Worm (Caenorhabditis elegans) whole organism, L1 larva: Measurements from ENCODE around the gene sptl-3.

Source experiments
- C04F5.9 ChIP-seq: sonication (generic microtip); optimal IDR thresholded peaks from 2 replicates; lab custom pipeline; 2016; ENCODE audit warnings: missing genetic modification characterization, missing compliant biosample characterization
- F16B12.6 ChIP-seq: fragments of 150-350 bp; optimal IDR thresholded peaks from 2 replicates; lab custom pipeline; 2014; ENCODE audit warnings: missing biosample characterization, missing genetic modification characterization
- alr-1 ChIP-seq: fragments of 200-800 bp; sonication (Bioruptor generic); optimal IDR thresholded peaks from 2 replicates; lab custom pipeline; 2018; ENCODE audit warnings: borderline replicate concordance, mild to moderate bottlenecking, missing genetic modification characterization, missing compliant biosample characterization
- ama-1 ChIP-seq: fragments of 150-350 bp; optimal IDR thresholded peaks from 2 replicates; lab custom pipeline; 2014
- blmp-1 ChIP-seq: fragments of 150-350 bp; optimal IDR thresholded peaks from 2 replicates; lab custom pipeline; 2014; ENCODE audit warnings: missing biosample characterization, missing genetic modification characterization
- ceh-63 ChIP-seq: fragments of 200-800 bp; sonication (Bioruptor generic); optimal IDR thresholded peaks from 2 replicates; lab custom pipeline; 2018; ENCODE audit warnings: mild to moderate bottlenecking, missing genetic modification characterization, missing compliant biosample characterization
- ces-1 ChIP-seq: fragments of 150-350 bp; optimal IDR thresholded peaks from 2 replicates; lab custom pipeline; 2014; ENCODE audit warnings: missing biosample characterization, missing genetic modification reagents, missing genetic modification characterization
- dsc-1 ChIP-seq: sonication (generic microtip); optimal IDR thresholded peaks from 2 replicates; lab custom pipeline; 2016; ENCODE audit warnings: mild to moderate bottlenecking, missing genetic modification characterization, missing compliant biosample characterization
- egl-13 ChIP-seq: sonication (generic microtip); optimal IDR thresholded peaks from 2 replicates; lab custom pipeline; 2016; ENCODE audit warnings: missing genotype, missing genetic modification reagents, missing genetic modification characterization, missing compliant biosample characterization
- elt-2 ChIP-seq: sonication (generic microtip); optimal IDR thresholded peaks from 2 replicates; lab custom pipeline; 2016; ENCODE audit warnings: missing genetic modification characterization, mild to moderate bottlenecking, inconsistent platforms, missing compliant biosample characterization, missing genetic modification reagents
- elt-3 ChIP-seq, 6 experiments: fragments of 150-350 bp in 1 of 6; sonication (generic microtip); optimal IDR thresholded peaks; 2 replicates each; lab custom pipeline; 2017 to 2018; ENCODE audit warnings: missing biosample characterization in 6 of 6, missing genetic modification characterization in 6 of 6, inconsistent platforms in 1 of 6
- ets-5 ChIP-seq: fragments of 200-800 bp; sonication (Bioruptor generic); IDR thresholded peaks from 2 replicates; pipeline ENCODE4 v1.3.6; 2022; ENCODE audit warnings: missing genetic modification characterization, missing compliant biosample characterization
- fos-1 ChIP-seq: fragments of 150-350 bp; optimal IDR thresholded peaks from 2 replicates; lab custom pipeline; 2014; ENCODE audit warnings: missing biosample characterization, missing genetic modification characterization
- grh-1 ChIP-seq: fragments of 200-800 bp; sonication (Bioruptor generic); IDR thresholded peaks from 2 replicates; pipeline ENCODE4 v1.3.6; 2022; ENCODE audit warnings: missing genetic modification reagents, missing genetic modification characterization, missing compliant biosample characterization
- hlh-17 ChIP-seq: fragments of 200-800 bp; sonication (Bioruptor generic); optimal IDR thresholded peaks from 2 replicates; lab custom pipeline; 2018; ENCODE audit warnings: missing genetic modification characterization, mild to moderate bottlenecking, missing compliant biosample characterization, moderate library complexity, borderline replicate concordance
- isw-1 ChIP-seq: fragments of 200-800 bp; sonication (Bioruptor generic); IDR thresholded peaks from 2 replicates; pipeline ENCODE4 v1.3.6; 2022; ENCODE audit warnings: missing genetic modification characterization, missing compliant biosample characterization
- lin-14 ChIP-seq: fragments of 200-800 bp; sonication (Bioruptor generic); optimal IDR thresholded peaks from 2 replicates; lab custom pipeline; 2018; ENCODE audit warnings: mild to moderate bottlenecking, missing genetic modification characterization, moderate library complexity, missing compliant biosample characterization
- lin-15B ChIP-seq: fragments of 150-350 bp; sonication (generic microtip); optimal IDR thresholded peaks from 3 replicates; lab custom pipeline; 2014; ENCODE audit warnings: missing biosample characterization, missing genetic modification characterization
- lin-35 ChIP-seq, 2 experiments: fragments of 150-350 bp; optimal IDR thresholded peaks; 2 replicates each; lab custom pipeline; 2014; ENCODE audit warnings: missing biosample characterization in 2 of 2, missing genetic modification characterization in 2 of 2, missing genetic modification reagents in 2 of 2
- lir-3 ChIP-seq: sonication (generic microtip); optimal IDR thresholded peaks from 2 replicates; lab custom pipeline; 2016; ENCODE audit warnings: mild to moderate bottlenecking, missing genetic modification characterization, moderate library complexity, missing compliant biosample characterization; ENCODE audit not compliant: poor library complexity
- lsy-2 ChIP-seq, 2 experiments: fragments of 150-350 bp; optimal IDR thresholded peaks; 2 replicates each; lab custom pipeline; 2014; ENCODE audit warnings: missing biosample characterization in 2 of 2, missing genetic modification characterization in 2 of 2
- mdl-1 ChIP-seq, 2 experiments: fragments of 150-350 bp; optimal IDR thresholded peaks; 2 replicates each; lab custom pipeline; 2014 to 2017; ENCODE audit warnings: missing biosample characterization in 2 of 2, missing genetic modification characterization in 2 of 2, inconsistent platforms in 1 of 2
- nhr-11 ChIP-seq: fragments of 150-350 bp; optimal IDR thresholded peaks from 2 replicates; lab custom pipeline; 2014; ENCODE audit warnings: missing biosample characterization, missing genetic modification characterization
- nhr-19 ChIP-seq: fragments of 200-800 bp; sonication (Bioruptor generic); conservative IDR thresholded peaks from 2 replicates; pipeline ENCODE4 v1.3.6; 2022; ENCODE audit warnings: missing genetic modification characterization, missing compliant biosample characterization
- nhr-20 ChIP-seq: sonication (generic microtip); optimal IDR thresholded peaks from 2 replicates; lab custom pipeline; 2016; ENCODE audit warnings: mild to moderate bottlenecking, missing genetic modification characterization, missing compliant biosample characterization
- nhr-237 ChIP-seq: fragments of 150-350 bp; optimal IDR thresholded peaks from 2 replicates; lab custom pipeline; 2014; ENCODE audit warnings: missing biosample characterization, missing genetic modification characterization
- nhr-47 ChIP-seq: sonication (generic microtip); optimal IDR thresholded peaks from 2 replicates; lab custom pipeline; 2016; ENCODE audit warnings: mild to moderate bottlenecking, missing genetic modification characterization, moderate library complexity, missing compliant biosample characterization
- nhr-85 ChIP-seq: sonication (generic microtip); peaks from one replicate; lab custom pipeline; 2016; ENCODE audit warnings: missing genetic modification characterization, inconsistent platforms, missing compliant biosample characterization
- pax-3 ChIP-seq: fragments of 200-800 bp; sonication (Bioruptor generic); optimal IDR thresholded peaks from 2 replicates; lab custom pipeline; 2018; ENCODE audit warnings: mild to moderate bottlenecking, missing genetic modification characterization, moderate library complexity, missing compliant biosample characterization
- pqm-1 ChIP-seq: sonication (generic microtip); optimal IDR thresholded peaks from 3 replicates; lab custom pipeline; 2017; ENCODE audit warnings: missing biosample characterization, missing genetic modification characterization
- rnt-1 ChIP-seq: sonication (generic microtip); optimal IDR thresholded peaks from 2 replicates; lab custom pipeline; 2016; ENCODE audit warnings: mild to moderate bottlenecking, missing genetic modification characterization, moderate library complexity, missing compliant biosample characterization
- snpc-4 ChIP-seq: fragments of 150-350 bp; optimal IDR thresholded peaks from 2 replicates; lab custom pipeline; 2014; ENCODE audit warnings: missing biosample characterization, missing genetic modification characterization
- sox-4 ChIP-seq: sonication (generic microtip); optimal IDR thresholded peaks from 2 replicates; lab custom pipeline; 2016; ENCODE audit warnings: missing genetic modification characterization, missing compliant biosample characterization
- tlp-1 ChIP-seq: fragments of 150-350 bp; optimal IDR thresholded peaks from 2 replicates; lab custom pipeline; 2014; ENCODE audit warnings: missing biosample characterization, missing genetic modification characterization
- unc-130 ChIP-seq: fragments of 150-350 bp; optimal IDR thresholded peaks from 2 replicates; lab custom pipeline; 2017; ENCODE audit warnings: missing biosample characterization, missing genetic modification characterization, inconsistent platforms
- unc-30 ChIP-seq: sonication (generic microtip); optimal IDR thresholded peaks from 2 replicates; lab custom pipeline; 2017; ENCODE audit warnings: missing biosample characterization, missing genetic modification characterization
- unc-86 ChIP-seq: sonication (generic microtip); optimal IDR thresholded peaks from 2 replicates; lab custom pipeline; 2016; ENCODE audit warnings: missing genetic modification characterization, missing compliant biosample characterization
- zag-1 ChIP-seq: fragments of 150-350 bp; optimal IDR thresholded peaks from 2 replicates; lab custom pipeline; 2014; ENCODE audit warnings: missing biosample characterization, missing genetic modification characterization
- ztf-11 ChIP-seq, 2 experiments: sonication (generic microtip); optimal IDR thresholded peaks; 2 replicates each; lab custom pipeline; 2016 to 2017; ENCODE audit warnings: missing genetic modification characterization in 2 of 2, missing biosample characterization in 1 of 2, missing compliant biosample characterization in 1 of 2
- ztf-4 ChIP-seq: fragments of 150-350 bp; optimal IDR thresholded peaks from 2 replicates; lab custom pipeline; 2014; ENCODE audit warnings: missing biosample characterization, missing genetic modification characterization

The sptl-3 gene

DNA sequence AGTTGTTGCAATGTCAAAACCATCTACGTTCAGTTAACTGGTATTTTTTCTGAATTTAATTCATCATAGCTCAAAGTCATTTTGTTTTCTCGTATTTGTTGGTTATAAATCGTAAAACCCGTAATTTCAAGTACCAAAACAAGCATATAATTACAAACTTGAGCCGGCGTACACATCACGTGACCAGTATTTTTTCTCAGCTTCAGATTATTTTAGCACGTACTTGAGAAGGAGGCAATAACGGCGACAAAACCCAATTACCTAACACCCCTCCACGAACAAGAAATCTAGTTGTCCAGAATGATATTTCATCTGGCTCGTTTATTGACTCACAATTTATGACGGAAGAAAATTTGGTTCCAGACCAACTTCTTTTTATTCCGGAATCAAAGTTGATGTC is 34.2 kb upstream of the sptl-3 start, which contains the start of gene srx-135:
Gene srx-135, plus strand, starts transcription at position 301 of the 400 bp plus-strand sequence.
- TF ChIP-seq mdl-1 (tag; optimal IDR thresholded peaks at IDR 0.05; lab: Kevin White, UChicago), result no peak
- no peak for TF ChIP-seq ceh-63
- no peak for TF ChIP-seq isw-1 (GFP tag; lab: Robert Waterston, UW)
- TF ChIP-seq F16B12.6 (tag; lab: Kevin White, UChicago), result no peak
- TF ChIP-seq nhr-20, result no peak
- TF ChIP-seq rnt-1, result no peak
- no peak for TF ChIP-seq ztf-11 (tag; optimal IDR thresholded peaks at IDR 0.05; lab: Kevin White, UChicago)
- TF ChIP-seq elt-2 (tag; lab: Kevin White, UChicago), result no peak
- no peak for TF ChIP-seq unc-86 (tag; lab: Kevin White, UChicago)
- TF ChIP-seq lin-35 (GFP tag; optimal IDR thresholded peaks at IDR 0.05; lab: Kevin White, UChicago), result no peak
- no peak for TF ChIP-seq nhr-47 (tag; lab: Kevin White, UChicago)
- no peak for TF ChIP-seq snpc-4 (tag; lab: Kevin White, UChicago)
- no peak for TF ChIP-seq sox-4 (tag; lab: Kevin White, UChicago)
- no peak for TF ChIP-seq lin-14 (GFP tag; lab: Kevin White, UChicago)
- no peak for TF ChIP-seq dsc-1
- TF ChIP-seq C04F5.9 (tag; lab: Kevin White, UChicago), result no peak

ce11 chrV:13862505-13862904 is 30.6 kb upstream of the sptl-3 start, which contains the start of gene srx-137:
Gene srx-137 (plus strand): TSS chrV:13862805.
- TF ChIP-seq dsc-1, result no peak
- TF ChIP-seq C04F5.9 (tag; lab: Kevin White, UChicago), result no peak
- no peak for TF ChIP-seq egl-13 (tag; lab: Kevin White, UChicago)
- no peak for TF ChIP-seq hlh-17 (GFP tag; lab: Kevin White, UChicago)
- TF ChIP-seq nhr-237 (tag; lab: Kevin White, UChicago), result no peak
- no peak for TF ChIP-seq ama-1 (lab: Kevin White, UChicago)
- TF ChIP-seq blmp-1 (tag; lab: Kevin White, UChicago), result no peak
- TF ChIP-seq lin-14 (GFP tag; lab: Kevin White, UChicago), result no peak
- TF ChIP-seq zag-1 (tag; lab: Kevin White, UChicago), result no peak
- TF ChIP-seq ets-5 (GFP tag; lab: Robert Waterston, UW), result no peak
- TF ChIP-seq ztf-4 (tag; lab: Kevin White, UChicago), result no peak
- TF ChIP-seq lin-15B (tag; lab: Kevin White, UChicago), result no peak
- no peak for TF ChIP-seq tlp-1 (tag; lab: Kevin White, UChicago)
- TF ChIP-seq, all 84 proteins: peak for 0

DNA sequence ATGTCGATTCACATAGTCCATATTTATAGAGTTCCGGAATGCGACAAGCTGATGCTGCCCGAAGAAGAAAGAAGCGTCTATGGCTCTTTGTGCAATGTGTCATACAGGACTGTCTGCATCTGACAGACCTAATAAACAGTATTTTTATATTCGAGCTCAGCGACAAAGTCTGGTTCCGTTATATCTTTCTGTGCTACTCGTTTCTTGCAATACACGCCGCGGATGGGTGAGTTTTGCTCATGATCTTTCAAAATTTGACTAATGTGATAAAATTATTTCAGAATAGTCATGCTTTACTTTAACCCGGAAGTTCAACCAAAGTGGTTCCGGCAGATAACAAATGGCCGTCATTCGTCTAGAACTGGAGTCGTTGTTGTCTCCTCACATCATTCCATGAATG is 29.4 kb upstream of the sptl-3 start:
- no peak for TF ChIP-seq lsy-2 (tag; optimal IDR thresholded peaks at IDR 0.05; lab: Kevin White, UChicago)
- no peak for TF ChIP-seq ztf-4 (tag; lab: Kevin White, UChicago)
- no peak for TF ChIP-seq elt-3 (tag; optimal IDR thresholded peaks at IDR 0.05; lab: Kevin White, UChicago)

ce11 chrV:13866353-13866752 is 26.8 kb upstream of the sptl-3 start, which contains the start of gene nhr-175:
Gene nhr-175 (plus strand): TSS chrV:13866691.
- TF ChIP-seq nhr-85 (tag; lab: Kevin White, UChicago) (peak; percentile 61), grh-1 (no peak)
- TF ChIP-seq, all 84 proteins: peak for 1

DNA sequence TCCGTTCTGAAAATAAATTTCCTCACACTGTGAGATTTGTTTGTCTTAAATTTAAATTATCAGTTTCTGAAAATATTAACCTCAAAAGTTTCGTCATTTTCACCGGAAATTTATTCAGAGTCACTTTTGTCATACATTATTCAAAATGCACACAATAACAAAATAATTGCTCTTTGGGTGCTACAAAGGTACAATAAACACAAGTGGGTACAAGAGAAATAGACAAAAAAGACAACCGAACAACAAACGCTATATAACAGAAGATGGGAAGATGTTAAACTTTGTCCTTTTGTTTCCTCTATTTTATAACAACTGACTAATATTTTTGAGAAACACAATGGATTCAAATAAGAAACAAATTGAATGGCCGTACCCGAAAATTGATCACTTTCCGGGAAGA is 23.6 kb upstream of the sptl-3 start:
- TF ChIP-seq fos-1 (tag; lab: Kevin White, UChicago), result no peak
- peak; percentile 85 for TF ChIP-seq nhr-11 (tag; lab: Kevin White, UChicago)
- peak; percentile 14; the same call in 1 of the 2 replicates for TF ChIP-seq nhr-19 (GFP tag; lab: Robert Waterston, UW)

DNA sequence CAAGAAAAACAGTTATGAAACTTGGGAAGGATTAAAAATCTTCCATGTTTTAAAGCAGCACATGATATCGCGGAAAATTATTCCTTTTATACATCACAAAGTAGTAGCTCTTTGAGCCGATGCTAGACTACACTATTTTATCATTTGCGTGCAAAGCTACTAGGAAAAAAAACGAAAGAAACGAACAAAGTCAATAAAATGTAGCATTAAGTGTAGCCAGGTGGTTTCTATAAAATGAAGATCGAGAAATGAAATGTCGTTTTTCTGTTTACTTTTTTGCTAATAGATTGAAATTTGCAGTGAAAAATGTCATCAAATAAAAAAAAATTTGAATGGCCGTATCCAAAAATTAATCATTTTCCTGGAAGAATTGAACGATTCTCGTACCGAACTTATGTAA is 20.2 kb upstream of the sptl-3 start, which contains the start of gene cpt-5:
Gene cpt-5, plus strand, starts transcription at position 301 of the 400 bp plus-strand sequence.
- TF ChIP-seq pqm-1 (no peak), fos-1 (tag; lab: Kevin White, UChicago) (no peak), ces-1 (no peak), nhr-237 (tag; lab: Kevin White, UChicago) (no peak), lir-3 (tag; lab: Kevin White, UChicago) (no peak), elt-3 (tag; optimal IDR thresholded peaks at IDR 0.05; lab: Kevin White, UChicago) (no peak), unc-30 (tag; lab: Kevin White, UChicago) (no peak), pax-3 (tag; lab: Kevin White, UChicago) (no peak), unc-130 (tag; lab: Kevin White, UChicago) (no peak), alr-1 (tag; lab: Kevin White, UChicago) (no peak)
